Worm (Caenorhabditis elegans) whole organism, mixed stage, embryonic: ENCODE results near the gene F14D7.12.

Experiments
- elt-3 ChIP-seq: fragments of 150-350 bp; optimal IDR thresholded peaks from 2 replicates; lab custom pipeline; 2014; ENCODE audit warnings: missing biosample characterization, missing genetic modification characterization
- nhr-12 ChIP-seq: fragments of 150-350 bp; optimal IDR thresholded peaks from 2 replicates; lab custom pipeline; 2014; ENCODE audit warnings: missing biosample characterization, missing genetic modification characterization
- nhr-237 ChIP-seq: fragments of 150-350 bp; optimal IDR thresholded peaks from 2 replicates; lab custom pipeline; 2014; ENCODE audit warnings: missing biosample characterization, missing genetic modification characterization
- nhr-76 ChIP-seq: sonication (generic microtip); optimal IDR thresholded peaks from 2 replicates; lab custom pipeline; 2017; ENCODE audit warnings: missing biosample characterization, missing genetic modification characterization
- pha-4 ChIP-seq: fragments of 150-350 bp; optimal IDR thresholded peaks from 2 replicates; lab custom pipeline; 2018; ENCODE audit warnings: missing biosample characterization, missing genetic modification reagents, missing genetic modification characterization
- sem-2 ChIP-seq: fragments of 200-800 bp; sonication (Bioruptor generic); optimal IDR thresholded peaks from 2 replicates; lab custom pipeline; 2018; ENCODE audit warnings: mild to moderate bottlenecking, missing genetic modification characterization, missing compliant biosample characterization
- snpc-4 ChIP-seq: fragments of 150-350 bp; optimal IDR thresholded peaks from 2 replicates; lab custom pipeline; 2014; ENCODE audit warnings: missing biosample characterization, missing genetic modification characterization
- unc-62 ChIP-seq: fragments of 150-350 bp; optimal IDR thresholded peaks from 2 replicates; lab custom pipeline; 2014; ENCODE audit warnings: missing biosample characterization, missing genetic modification reagents, missing genetic modification characterization

ce11 chrV:14285803-14286202 lies 14.0 kb upstream of the F14D7.12 start, which contains the start of gene F40G12.11:
- TF ChIP-seq pha-4 (tag; lab: Kevin White, UChicago) (no peak), unc-62 (GFP tag; lab: Kevin White, UChicago) (no peak), nhr-12 (tag; lab: Kevin White, UChicago) (no peak), nhr-76 (tag; lab: Kevin White, UChicago) (no peak), sem-2 (no peak), elt-3 (tag; lab: Kevin White, UChicago) (no peak), snpc-4 (no peak), nhr-237 (tag; lab: Kevin White, UChicago) (no peak)
